Worm (Caenorhabditis elegans) whole organism, L1 larva: ENCODE measurements around the gene npr-41.

Source experiments
- C34B4.2 ChIP-seq: sonication (generic microtip); optimal IDR thresholded peaks from 2 replicates; lab custom pipeline; 2017; ENCODE audit warnings: mild to moderate bottlenecking, missing genetic modification characterization, missing compliant biosample characterization
- F16B12.6 ChIP-seq: fragments of 150-350 bp; optimal IDR thresholded peaks from 2 replicates; lab custom pipeline; 2014; ENCODE audit warnings: missing biosample characterization, missing genetic modification characterization
- Y116A8C.19 ChIP-seq: sonication (generic microtip); optimal IDR thresholded peaks from 2 replicates; lab custom pipeline; 2016; ENCODE audit warnings: missing compliant biosample characterization, missing genetic modification characterization, borderline replicate concordance
- aly-2 ChIP-seq: fragments of 150-350 bp; optimal IDR thresholded peaks from 2 replicates; lab custom pipeline; 2014; ENCODE audit warnings: missing biosample characterization, missing genetic modification characterization
- ceh-63 ChIP-seq: fragments of 200-800 bp; sonication (Bioruptor generic); optimal IDR thresholded peaks from 2 replicates; lab custom pipeline; 2018; ENCODE audit warnings: mild to moderate bottlenecking, missing genetic modification characterization, missing compliant biosample characterization
- ceh-82 ChIP-seq, 3 experiments: fragments of 150-350 bp in 1 of 3; sonication (generic microtip) in 2 of 3; optimal IDR thresholded peaks; 2 replicates each; lab custom pipeline; 2014 to 2017; ENCODE audit warnings: missing biosample characterization in 3 of 3, missing genetic modification characterization in 3 of 3
- ces-1 ChIP-seq: fragments of 150-350 bp; optimal IDR thresholded peaks from 2 replicates; lab custom pipeline; 2014; ENCODE audit warnings: missing biosample characterization, missing genetic modification reagents, missing genetic modification characterization
- dpl-1 ChIP-seq, 3 experiments: fragments of 150-350 bp in 2 of 3; sonication (generic microtip) in 1 of 3; optimal IDR thresholded peaks; 2 replicates each; lab custom pipeline; 2014 to 2017; ENCODE audit warnings: missing biosample characterization in 3 of 3, missing genetic modification characterization in 3 of 3, missing genetic modification reagents in 3 of 3
- dsc-1 ChIP-seq: sonication (generic microtip); optimal IDR thresholded peaks from 2 replicates; lab custom pipeline; 2016; ENCODE audit warnings: mild to moderate bottlenecking, missing genetic modification characterization, missing compliant biosample characterization
- efl-1 ChIP-seq, 4 experiments: fragments of 150-350 bp; optimal IDR thresholded peaks in 3 of 4; peaks in 1 of 4; 1 replicate in 1 of 4; 2 replicates in 3 of 4; lab custom pipeline; 2014; ENCODE audit warnings: missing biosample characterization in 2 of 4, missing genetic modification characterization in 2 of 4, missing genetic modification reagents in 2 of 4
- egl-13 ChIP-seq: sonication (generic microtip); optimal IDR thresholded peaks from 2 replicates; lab custom pipeline; 2016; ENCODE audit warnings: missing genotype, missing genetic modification reagents, missing genetic modification characterization, missing compliant biosample characterization
- elt-3 ChIP-seq, 6 experiments: fragments of 150-350 bp in 1 of 6; sonication (generic microtip); optimal IDR thresholded peaks; 2 replicates each; lab custom pipeline; 2017 to 2018; ENCODE audit warnings: missing biosample characterization in 6 of 6, missing genetic modification characterization in 6 of 6, inconsistent platforms in 1 of 6
- fkh-4 ChIP-seq: sonication (generic microtip); optimal IDR thresholded peaks from 2 replicates; lab custom pipeline; 2016; ENCODE audit warnings: missing compliant biosample characterization, missing genetic modification characterization, borderline replicate concordance
- fkh-8 ChIP-seq: sonication (generic microtip); optimal IDR thresholded peaks from 2 replicates; lab custom pipeline; 2016; ENCODE audit warnings: mild to moderate bottlenecking, missing genetic modification characterization, missing compliant biosample characterization
- fos-1 ChIP-seq: fragments of 150-350 bp; optimal IDR thresholded peaks from 2 replicates; lab custom pipeline; 2014; ENCODE audit warnings: missing biosample characterization, missing genetic modification characterization
- grh-1 ChIP-seq: fragments of 200-800 bp; sonication (Bioruptor generic); IDR thresholded peaks from 2 replicates; pipeline ENCODE4 v1.3.6; 2022; ENCODE audit warnings: missing genetic modification reagents, missing genetic modification characterization, missing compliant biosample characterization
- hlh-4 ChIP-seq: sonication (generic microtip); optimal IDR thresholded peaks from 2 replicates; lab custom pipeline; 2016; ENCODE audit warnings: mild to moderate bottlenecking, missing genetic modification characterization, missing compliant biosample characterization
- lin-14 ChIP-seq: fragments of 200-800 bp; sonication (Bioruptor generic); optimal IDR thresholded peaks from 2 replicates; lab custom pipeline; 2018; ENCODE audit warnings: mild to moderate bottlenecking, missing genetic modification characterization, moderate library complexity, missing compliant biosample characterization
- lir-3 ChIP-seq: sonication (generic microtip); optimal IDR thresholded peaks from 2 replicates; lab custom pipeline; 2016; ENCODE audit warnings: mild to moderate bottlenecking, missing genetic modification characterization, moderate library complexity, missing compliant biosample characterization; ENCODE audit not compliant: poor library complexity
- lsy-2 ChIP-seq, 2 experiments: fragments of 150-350 bp; optimal IDR thresholded peaks; 2 replicates each; lab custom pipeline; 2014; ENCODE audit warnings: missing biosample characterization in 2 of 2, missing genetic modification characterization in 2 of 2
- mab-9 ChIP-seq: fragments of 200-800 bp; sonication (Bioruptor generic); IDR thresholded peaks from 2 replicates; pipeline ENCODE4 v1.3.6; 2022; ENCODE audit warnings: missing genetic modification reagents, missing genetic modification characterization, missing compliant biosample characterization
- mdl-1 ChIP-seq, 2 experiments: fragments of 150-350 bp; optimal IDR thresholded peaks; 2 replicates each; lab custom pipeline; 2014 to 2017; ENCODE audit warnings: missing biosample characterization in 2 of 2, missing genetic modification characterization in 2 of 2, inconsistent platforms in 1 of 2
- mep-1 ChIP-seq: fragments of 150-350 bp; optimal IDR thresholded peaks from 2 replicates; lab custom pipeline; 2014; ENCODE audit warnings: missing biosample characterization, missing genetic modification characterization
- nhr-28 ChIP-seq: fragments of 150-350 bp; optimal IDR thresholded peaks from 2 replicates; lab custom pipeline; 2014; ENCODE audit warnings: missing biosample characterization, missing genetic modification characterization
- nhr-47 ChIP-seq: sonication (generic microtip); optimal IDR thresholded peaks from 2 replicates; lab custom pipeline; 2016; ENCODE audit warnings: mild to moderate bottlenecking, missing genetic modification characterization, moderate library complexity, missing compliant biosample characterization
- nhr-77 ChIP-seq: fragments of 150-350 bp; optimal IDR thresholded peaks from 2 replicates; lab custom pipeline; 2014; ENCODE audit warnings: missing biosample characterization, missing genetic modification characterization
- nhr-84 ChIP-seq: sonication (generic microtip); optimal IDR thresholded peaks from 2 replicates; lab custom pipeline; 2017; ENCODE audit warnings: missing biosample characterization, missing genetic modification characterization
- pax-3 ChIP-seq: fragments of 200-800 bp; sonication (Bioruptor generic); optimal IDR thresholded peaks from 2 replicates; lab custom pipeline; 2018; ENCODE audit warnings: mild to moderate bottlenecking, missing genetic modification characterization, moderate library complexity, missing compliant biosample characterization
- rnt-1 ChIP-seq: sonication (generic microtip); optimal IDR thresholded peaks from 2 replicates; lab custom pipeline; 2016; ENCODE audit warnings: mild to moderate bottlenecking, missing genetic modification characterization, moderate library complexity, missing compliant biosample characterization
- skn-1 ChIP-seq: fragments of 150-350 bp; optimal IDR thresholded peaks from 2 replicates; lab custom pipeline; 2014; ENCODE audit warnings: missing biosample characterization, missing genetic modification characterization
- snu-23 ChIP-seq: sonication (generic microtip); optimal IDR thresholded peaks from 2 replicates; lab custom pipeline; 2016; ENCODE audit warnings: missing genetic modification characterization, missing compliant biosample characterization
- sox-4 ChIP-seq: sonication (generic microtip); optimal IDR thresholded peaks from 2 replicates; lab custom pipeline; 2016; ENCODE audit warnings: missing genetic modification characterization, missing compliant biosample characterization
- sup-37 ChIP-seq: fragments of 200-800 bp; sonication (Bioruptor generic); optimal IDR thresholded peaks from 2 replicates; lab custom pipeline; 2018; ENCODE audit warnings: mild to moderate bottlenecking, missing genetic modification characterization, missing compliant biosample characterization
- swsn-7 ChIP-seq: sonication (generic microtip); optimal IDR thresholded peaks from 2 replicates; lab custom pipeline; 2016; ENCODE audit warnings: missing genetic modification characterization, missing compliant biosample characterization
- unc-86 ChIP-seq: sonication (generic microtip); optimal IDR thresholded peaks from 2 replicates; lab custom pipeline; 2016; ENCODE audit warnings: missing genetic modification characterization, missing compliant biosample characterization
- vab-15 ChIP-seq: sonication (generic microtip); optimal IDR thresholded peaks from 2 replicates; lab custom pipeline; 2017; ENCODE audit warnings: missing genotype, mild to moderate bottlenecking, missing genetic modification characterization, missing compliant biosample characterization
- xbp-1 ChIP-seq: sonication (generic microtip); optimal IDR thresholded peaks from 2 replicates; lab custom pipeline; 2016; ENCODE audit warnings: missing genetic modification characterization, missing compliant biosample characterization
- zag-1 ChIP-seq: fragments of 150-350 bp; optimal IDR thresholded peaks from 2 replicates; lab custom pipeline; 2014; ENCODE audit warnings: missing biosample characterization, missing genetic modification characterization
- zip-4 ChIP-seq: fragments of 200-800 bp; sonication (Bioruptor generic); optimal IDR thresholded peaks from 2 replicates; lab custom pipeline; 2018; ENCODE audit warnings: mild to moderate bottlenecking, missing genetic modification characterization, moderate library complexity, missing compliant biosample characterization
- ztf-11 ChIP-seq, 2 experiments: sonication (generic microtip); optimal IDR thresholded peaks; 2 replicates each; lab custom pipeline; 2016 to 2017; ENCODE audit warnings: missing genetic modification characterization in 2 of 2, missing biosample characterization in 1 of 2, missing compliant biosample characterization in 1 of 2

Gene npr-41

ce11 chrII:11534429-11535099 lies 24.1 kb downstream of the npr-41 start, which contains the start of gene Y62F5A.12 (continued):
- TF ChIP-seq nhr-47 (tag; lab: Kevin White, UChicago) (peak; percentile 92), egl-13 (peak; percentile 72), dsc-1 (tag; lab: Kevin White, UChicago) (peak; percentile 83), hlh-4 (peak; percentile 20), unc-86 (peak; percentile 84), mep-1 (tag; lab: Kevin White, UChicago) (peak; percentile 63), xbp-1 (tag; lab: Kevin White, UChicago) (peak; percentile 86), ztf-11 (tag; optimal IDR thresholded peaks at IDR 0.05; lab: Kevin White, UChicago) (peak in 1 of 2 experiments; percentile 94), pax-3 (tag; lab: Kevin White, UChicago) (peak; percentile 89), fkh-4 (tag; lab: Kevin White, UChicago) (peak; percentile 54), lsy-2 (tag; optimal IDR thresholded peaks at IDR 0.05; lab: Kevin White, UChicago) (peak; percentile 72 to 73), mab-9 (GFP tag; lab: Robert Waterston, UW) (peak; percentile 87), fkh-8 (tag; lab: Kevin White, UChicago) (peak; percentile 90), elt-3 (tag; optimal IDR thresholded peaks at IDR 0.05; lab: Kevin White, UChicago) (peak in 2 of 6 experiments; percentile 11 to 13), lir-3 (tag; lab: Kevin White, UChicago) (peak; percentile 91), grh-1 (peak; percentile 58), swsn-7 (tag; lab: Kevin White, UChicago) (peak; percentile 80), vab-15 (tag; lab: Kevin White, UChicago) (peak; percentile 76), ceh-82 (tag; optimal IDR thresholded peaks at IDR 0.05; lab: Kevin White, UChicago) (peak; percentile 76 to 92 (median 80)), rnt-1 (tag; lab: Kevin White, UChicago) (peak; percentile 99), mdl-1 (tag; optimal IDR thresholded peaks at IDR 0.05; lab: Kevin White, UChicago) (peak in 1 of 2 experiments; percentile 71), F16B12.6 (peak; percentile 32), efl-1 (optimal IDR thresholded peaks at IDR 0.05; lab: Kevin White, UChicago) (peak; percentile 82 to 90), efl-1 (GFP tag; optimal IDR thresholded peaks at IDR 0.05 in 1 of 2; lab: Kevin White, UChicago) (peak; percentile 87 to 99), fos-1 (tag; lab: Kevin White, UChicago) (peak; percentile 31), snu-23 (GFP tag; lab: Kevin White, UChicago) (peak; percentile 89), lin-14 (GFP tag; lab: Kevin White, UChicago) (peak; percentile 84), sox-4 (tag; lab: Kevin White, UChicago) (peak; percentile 78), zip-4 (GFP tag; lab: Kevin White, UChicago) (peak; percentile 11)

ce11 chrII:11535429-11535828 lies 25.0 kb downstream of the npr-41 start:
- TF ChIP-seq nhr-28 (tag; lab: Kevin White, UChicago) (no peak), mdl-1 (tag; optimal IDR thresholded peaks at IDR 0.05; lab: Kevin White, UChicago) (no peak), Y116A8C.19 (no peak), snu-23 (GFP tag; lab: Kevin White, UChicago) (no peak), nhr-77 (tag; lab: Kevin White, UChicago) (no peak), lin-14 (GFP tag; lab: Kevin White, UChicago) (no peak), aly-2 (tag; lab: Kevin White, UChicago) (no peak), sup-37 (GFP tag; lab: Kevin White, UChicago) (no peak), dpl-1 (GFP tag; optimal IDR thresholded peaks at IDR 0.05; lab: Kevin White, UChicago) (no peak), fkh-8 (tag; lab: Kevin White, UChicago) (no peak), C34B4.2 (tag; lab: Kevin White, UChicago) (no peak), skn-1 (tag; lab: Kevin White, UChicago) (no peak), zag-1 (tag; lab: Kevin White, UChicago) (no peak), nhr-84 (tag; lab: Kevin White, UChicago) (no peak), ces-1 (GFP tag; lab: Kevin White, UChicago) (no peak), ceh-63 (GFP tag; lab: Kevin White, UChicago) (no peak)
